Worm (Caenorhabditis elegans) whole organism, L4 larva: ENCODE measurements around the gene fut-3.

ENCODE experiments used
- F49E8.2 ChIP-seq: sonication (generic microtip); optimal IDR thresholded peaks from 2 replicates; lab custom pipeline; 2016; ENCODE audit warnings: missing compliant biosample characterization, mild to moderate bottlenecking, missing genetic modification characterization, borderline replicate concordance
- R02D3.7 ChIP-seq: fragments of 150-350 bp; sonication (generic microtip); optimal IDR thresholded peaks from 3 replicates; lab custom pipeline; 2014; ENCODE audit warnings: missing biosample characterization, missing genetic modification characterization
- T20F7.1 ChIP-seq: fragments of 200-800 bp; sonication (Bioruptor generic); optimal IDR thresholded peaks from 2 replicates; lab custom pipeline; 2018; ENCODE audit warnings: mild to moderate bottlenecking, missing genetic modification characterization, missing compliant biosample characterization
- Y48G9A.11 ChIP-seq: fragments of 200-800 bp; sonication (Bioruptor generic); IDR thresholded peaks from 2 replicates; pipeline ENCODE4 v1.3.6; 2022; ENCODE audit warnings: missing genetic modification reagents, missing genetic modification characterization, missing compliant biosample characterization
- Y5F2A.4 ChIP-seq: fragments of 200-800 bp; sonication (Bioruptor generic); optimal IDR thresholded peaks from 2 replicates; lab custom pipeline; 2018; ENCODE audit warnings: mild to moderate bottlenecking, missing genetic modification characterization, missing compliant biosample characterization
- Y75B8A.6 ChIP-seq: fragments of 200-800 bp; sonication (Bioruptor generic); IDR thresholded peaks from 2 replicates; pipeline ENCODE4 v1.3.6; 2022; ENCODE audit warnings: missing genetic modification reagents, missing genetic modification characterization, missing compliant biosample characterization
- aha-1 ChIP-seq: fragments of 150-350 bp; peaks from one replicate; lab custom pipeline; 2014; ENCODE audit warnings: missing biosample characterization, missing genetic modification characterization
- ama-1 ChIP-seq: fragments of 150-350 bp; optimal IDR thresholded peaks from 2 replicates; lab custom pipeline; 2014; ENCODE audit warnings: inconsistent platforms, mixed read lengths
- ceh-20 ChIP-seq: fragments of 200-800 bp; sonication (Bioruptor generic); IDR thresholded peaks from 2 replicates; pipeline ENCODE4 v1.3.6; 2022; ENCODE audit warnings: missing genetic modification reagents, missing genetic modification characterization, missing compliant biosample characterization
- ceh-28 ChIP-seq: fragments of 150-350 bp; optimal IDR thresholded peaks from 2 replicates; lab custom pipeline; 2014; ENCODE audit warnings: missing biosample characterization, missing genetic modification reagents, missing genetic modification characterization
- ceh-44 ChIP-seq: fragments of 200-800 bp; sonication (Bioruptor generic); IDR thresholded peaks from 2 replicates; pipeline ENCODE4 v1.3.6; 2022; ENCODE audit warnings: missing genetic modification reagents, missing genetic modification characterization, missing compliant biosample characterization
- dmd-8 ChIP-seq: fragments of 200-800 bp; sonication (Bioruptor generic); IDR thresholded peaks from 2 replicates; pipeline ENCODE4 v1.3.6; 2022; ENCODE audit warnings: missing genetic modification characterization, missing compliant biosample characterization
- dve-1 ChIP-seq: sonication (generic microtip); optimal IDR thresholded peaks from 2 replicates; lab custom pipeline; 2017; ENCODE audit warnings: antibody characterized with exemption, mild to moderate bottlenecking, missing genetic modification characterization, missing compliant biosample characterization; ENCODE audit not compliant: insufficient read depth
- fos-1 ChIP-seq: fragments of 150-350 bp; optimal IDR thresholded peaks from 2 replicates; lab custom pipeline; 2014; ENCODE audit warnings: missing biosample characterization, missing genetic modification characterization
- gei-8 ChIP-seq: fragments of 200-800 bp; sonication (Bioruptor generic); optimal IDR thresholded peaks from 2 replicates; lab custom pipeline; 2018; ENCODE audit warnings: mild to moderate bottlenecking, missing genetic modification characterization, missing compliant biosample characterization
- hlh-30 ChIP-seq: sonication (generic microtip); optimal IDR thresholded peaks from 2 replicates; lab custom pipeline; 2017; ENCODE audit warnings: antibody characterized with exemption, mild to moderate bottlenecking, missing genetic modification characterization, missing compliant biosample characterization; ENCODE audit not compliant: insufficient read depth
- jun-1 ChIP-seq: fragments of 150-350 bp; optimal IDR thresholded peaks from 2 replicates; lab custom pipeline; 2014; ENCODE audit warnings: missing biosample characterization, missing genetic modification reagents, missing genetic modification characterization
- lim-7 ChIP-seq: fragments of 200-800 bp; sonication (Bioruptor generic); IDR thresholded peaks from 2 replicates; pipeline ENCODE4 v1.3.6; 2022; ENCODE audit warnings: missing genetic modification characterization, missing compliant biosample characterization
- lin-15B ChIP-seq: fragments of 150-350 bp; sonication (generic microtip); optimal IDR thresholded peaks from 3 replicates; lab custom pipeline; 2014; ENCODE audit warnings: missing biosample characterization, missing genetic modification characterization
- lin-39 ChIP-seq: fragments of 150-350 bp; optimal IDR thresholded peaks from 2 replicates; lab custom pipeline; 2014; ENCODE audit warnings: missing biosample characterization, missing genetic modification reagents, missing genetic modification characterization
- lsy-2 ChIP-seq, 2 experiments: fragments of 150-350 bp in 1 of 2; sonication (generic microtip) in 1 of 2; optimal IDR thresholded peaks; 2 replicates each; lab custom pipeline; 2014 to 2017; ENCODE audit warnings: missing biosample characterization in 2 of 2, missing genetic modification characterization in 2 of 2
- madf-5 ChIP-seq, 2 experiments: fragments of 200-800 bp; sonication (Bioruptor generic); IDR thresholded peaks; 2 replicates each; pipeline ENCODE4 v1.3.6; 2022; ENCODE audit warnings: missing compliant biosample characterization in 2 of 2, missing genetic modification characterization in 2 of 2
- mep-1 ChIP-seq: fragments of 150-350 bp; sonication (generic microtip); optimal IDR thresholded peaks from 3 replicates; lab custom pipeline; 2014; ENCODE audit warnings: missing biosample characterization, missing genetic modification characterization
- mes-2 ChIP-seq: sonication (generic microtip); optimal IDR thresholded peaks from 2 replicates; lab custom pipeline; 2016; ENCODE audit warnings: missing genotype, mild to moderate bottlenecking, missing genetic modification characterization, missing compliant biosample characterization; ENCODE audit not compliant: poor library complexity, severe bottlenecking
- mxl-2 ChIP-seq: fragments of 200-800 bp; sonication (Bioruptor generic); conservative IDR thresholded peaks from 2 replicates; pipeline ENCODE4 v1.3.6; 2022; ENCODE audit warnings: missing genetic modification reagents, missing genetic modification characterization, missing compliant biosample characterization
- nhr-102 ChIP-seq: sonication (generic microtip); optimal IDR thresholded peaks from 2 replicates; lab custom pipeline; 2016; ENCODE audit warnings: mild to moderate bottlenecking, missing genetic modification characterization, moderate library complexity, missing compliant biosample characterization
- nhr-11 ChIP-seq: fragments of 150-350 bp; optimal IDR thresholded peaks from 2 replicates; lab custom pipeline; 2014; ENCODE audit warnings: missing biosample characterization, missing genetic modification characterization
- nhr-237 ChIP-seq: sonication (generic microtip); optimal IDR thresholded peaks from 2 replicates; lab custom pipeline; 2017; ENCODE audit warnings: missing biosample characterization, missing genetic modification characterization
- nhr-41 ChIP-seq: fragments of 200-800 bp; sonication (Bioruptor generic); IDR thresholded peaks from 2 replicates; pipeline ENCODE4 v1.3.6; 2022; ENCODE audit warnings: missing genetic modification reagents, missing genetic modification characterization, missing compliant biosample characterization
- nhr-6 ChIP-seq: fragments of 150-350 bp; optimal IDR thresholded peaks from 2 replicates; lab custom pipeline; 2014; ENCODE audit warnings: missing biosample characterization, missing genetic modification characterization
- nhr-76 ChIP-seq: fragments of 150-350 bp; optimal IDR thresholded peaks from 2 replicates; lab custom pipeline; 2014; ENCODE audit warnings: missing biosample characterization, missing genetic modification characterization
- nhr-77 ChIP-seq: fragments of 150-350 bp; optimal IDR thresholded peaks from 2 replicates; lab custom pipeline; 2014; ENCODE audit warnings: missing biosample characterization, missing genetic modification characterization
- pha-4 ChIP-seq, 2 experiments: fragments of 150-350 bp in 1 of 2; fragments of 200-800 bp in 1 of 2; sonication (Bioruptor generic) in 1 of 2; IDR thresholded peaks in 1 of 2; optimal IDR thresholded peaks in 1 of 2; 2 replicates each; pipeline versions ENCODE4 v1.3.6 to Lab custom; 2014 to 2022; ENCODE audit warnings: missing genetic modification characterization in 2 of 2, missing genetic modification reagents in 2 of 2, missing biosample characterization in 1 of 2, missing compliant biosample characterization in 1 of 2
- php-3 ChIP-seq: fragments of 200-800 bp; sonication (Bioruptor generic); IDR thresholded peaks from 2 replicates; pipeline ENCODE4 v1.3.6; 2022; ENCODE audit warnings: missing genetic modification reagents, missing genetic modification characterization, missing compliant biosample characterization
- rbr-2 ChIP-seq: sonication (generic microtip); optimal IDR thresholded peaks from 2 replicates; lab custom pipeline; 2016; ENCODE audit warnings: missing genotype, missing genetic modification characterization, missing compliant biosample characterization
- saeg-2 ChIP-seq: fragments of 200-800 bp; sonication (Bioruptor generic); IDR thresholded peaks from 2 replicates; pipeline ENCODE4 v1.3.6; 2022; ENCODE audit warnings: missing genetic modification reagents, missing genetic modification characterization, missing compliant biosample characterization
- sdz-12 ChIP-seq: fragments of 200-800 bp; sonication (Bioruptor generic); optimal IDR thresholded peaks from 2 replicates; lab custom pipeline; 2018; ENCODE audit warnings: mild to moderate bottlenecking, missing genetic modification characterization, missing compliant biosample characterization
- set-16 ChIP-seq: fragments of 200-800 bp; sonication (Bioruptor generic); IDR thresholded peaks from 2 replicates; pipeline ENCODE4 v1.3.6; 2022; ENCODE audit warnings: missing genetic modification reagents, missing genetic modification characterization, missing compliant biosample characterization
- snpc-4 ChIP-seq: fragments of 150-350 bp; optimal IDR thresholded peaks from 2 replicates; lab custom pipeline; 2014; ENCODE audit warnings: missing biosample characterization, missing genetic modification characterization
- tra-1 ChIP-seq: fragments of 200-800 bp; sonication (Bioruptor generic); IDR thresholded peaks from 2 replicates; pipeline ENCODE4 v1.3.6; 2022; ENCODE audit warnings: missing genetic modification reagents, missing genetic modification characterization, missing compliant biosample characterization
- unc-39 ChIP-seq: sonication (generic microtip); optimal IDR thresholded peaks from 2 replicates; lab custom pipeline; 2017; ENCODE audit warnings: missing biosample characterization, missing genetic modification characterization
- unc-62 ChIP-seq, 3 experiments: fragments of 150-350 bp in 1 of 3; sonication (generic microtip); optimal IDR thresholded peaks in 2 of 3; peaks in 1 of 3; 1 replicate in 1 of 3; 2 replicates in 2 of 3; lab custom pipeline; 2014 to 2017; ENCODE audit warnings: missing biosample characterization in 3 of 3, missing genetic modification characterization in 3 of 3, missing genetic modification reagents in 3 of 3, missing genotype in 1 of 3
- zag-1 ChIP-seq: fragments of 150-350 bp; optimal IDR thresholded peaks from 2 replicates; lab custom pipeline; 2014; ENCODE audit warnings: missing biosample characterization, missing genetic modification characterization
- zfp-2 ChIP-seq: sonication (generic microtip); optimal IDR thresholded peaks from 2 replicates; lab custom pipeline; 2016; ENCODE audit warnings: mild to moderate bottlenecking, missing genetic modification characterization, missing compliant biosample characterization
- zfp-3 ChIP-seq: fragments of 200-800 bp; sonication (Bioruptor generic); conservative IDR thresholded peaks from 2 replicates; pipeline ENCODE4 v1.3.6; 2022; ENCODE audit warnings: missing genetic modification reagents, missing genetic modification characterization, missing compliant biosample characterization
- zip-2 ChIP-seq: fragments of 150-350 bp; optimal IDR thresholded peaks from 2 replicates; lab custom pipeline; 2014; ENCODE audit warnings: missing biosample characterization, missing genetic modification characterization
- ztf-7 ChIP-seq: fragments of 150-350 bp; optimal IDR thresholded peaks from 2 replicates; lab custom pipeline; 2014; ENCODE audit warnings: missing biosample characterization, missing genetic modification characterization

The fut-3 gene

DNA sequence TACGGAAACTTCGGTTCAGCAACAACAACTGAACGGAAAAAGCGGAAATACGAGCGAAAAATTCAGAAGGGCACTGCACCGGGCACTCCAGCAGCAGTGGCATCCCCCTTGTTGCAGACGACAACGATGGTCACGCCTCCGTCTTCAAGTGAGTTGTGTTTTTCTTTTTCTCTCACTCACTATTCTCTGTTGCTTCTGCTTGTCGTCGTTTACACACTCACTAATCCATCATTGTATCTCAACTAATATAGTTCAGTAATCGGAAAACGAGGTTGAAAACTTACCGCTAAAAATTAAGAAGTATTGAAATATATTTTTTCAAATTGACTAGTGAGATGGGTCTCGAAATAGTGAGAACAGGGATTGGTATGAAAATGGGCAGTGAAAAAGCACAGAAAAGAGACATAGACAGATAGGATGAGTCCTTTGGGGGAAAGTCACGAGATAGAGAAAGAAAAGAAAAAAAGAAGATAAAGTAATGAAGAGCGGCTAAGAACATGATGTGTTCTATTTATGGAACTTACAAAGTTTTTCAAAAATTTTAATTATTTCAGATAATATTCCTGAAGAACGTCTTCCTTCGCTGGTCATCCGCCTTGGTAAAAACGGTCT, 3.7 kb upstream of the fut-3 start:
- TF ChIP-seq sdz-12 (GFP tag; lab: Kevin White, UChicago), result peak; percentile 5
- TF ChIP-seq ceh-28 (tag; lab: Kevin White, UChicago), result no peak
- peak in 1 of 2 experiments; percentile 50 for TF ChIP-seq lsy-2 (tag; optimal IDR thresholded peaks at IDR 0.05; lab: Kevin White, UChicago)
- TF ChIP-seq jun-1 (tag; lab: Kevin White, UChicago), result no peak
- peak; percentile 70 for TF ChIP-seq aha-1
- no peak for TF ChIP-seq ceh-20 (GFP tag; lab: Robert Waterston, UW)
- TF ChIP-seq Y75B8A.6 (GFP tag; lab: Robert Waterston, UW), result no peak
- no peak for TF ChIP-seq dve-1
- TF ChIP-seq Y48G9A.11, result 0 out of 2 replicates have a peak, but pooled peaks have one; percentile 37
- TF ChIP-seq hlh-30, result peak; percentile 73
- TF ChIP-seq zfp-2 (tag; lab: Kevin White, UChicago), result no peak
- no peak for TF ChIP-seq mxl-2 (GFP tag; lab: Robert Waterston, UW)
- TF ChIP-seq saeg-2 (GFP tag; lab: Robert Waterston, UW), result no peak
- TF ChIP-seq mes-2 (tag; lab: Kevin White, UChicago), result no peak
- TF ChIP-seq unc-62 (GFP tag; optimal IDR thresholded peaks at IDR 0.05 in 1 of 2; lab: Kevin White, UChicago), result peak in 1 of 2 experiments; percentile 91
- no peak for TF ChIP-seq unc-62 (tag; optimal IDR thresholded peaks at IDR 0.05; lab: Kevin White, UChicago)
- no peak for TF ChIP-seq gei-8 (GFP tag; lab: Kevin White, UChicago)
- no peak for TF ChIP-seq lin-39 (tag; lab: Kevin White, UChicago)
- TF ChIP-seq dmd-8 (GFP tag; lab: Robert Waterston, UW), result no peak
- no peak for TF ChIP-seq ztf-7 (tag; lab: Kevin White, UChicago)
- TF ChIP-seq unc-39 (tag; lab: Kevin White, UChicago), result no peak
- TF ChIP-seq mep-1 (tag; lab: Kevin White, UChicago), result peak; percentile 8
- TF ChIP-seq lin-15B (tag; lab: Kevin White, UChicago), result no peak
- TF ChIP-seq madf-5 (GFP tag; IDR thresholded peaks at IDR 0.05; lab: Robert Waterston, UW), result no peak
- no peak for TF ChIP-seq set-16
- TF ChIP-seq tra-1 (GFP tag; lab: Robert Waterston, UW), result no peak
- peak; percentile 13 for TF ChIP-seq rbr-2 (tag; lab: Kevin White, UChicago)
- TF ChIP-seq snpc-4, result no peak

DNA sequence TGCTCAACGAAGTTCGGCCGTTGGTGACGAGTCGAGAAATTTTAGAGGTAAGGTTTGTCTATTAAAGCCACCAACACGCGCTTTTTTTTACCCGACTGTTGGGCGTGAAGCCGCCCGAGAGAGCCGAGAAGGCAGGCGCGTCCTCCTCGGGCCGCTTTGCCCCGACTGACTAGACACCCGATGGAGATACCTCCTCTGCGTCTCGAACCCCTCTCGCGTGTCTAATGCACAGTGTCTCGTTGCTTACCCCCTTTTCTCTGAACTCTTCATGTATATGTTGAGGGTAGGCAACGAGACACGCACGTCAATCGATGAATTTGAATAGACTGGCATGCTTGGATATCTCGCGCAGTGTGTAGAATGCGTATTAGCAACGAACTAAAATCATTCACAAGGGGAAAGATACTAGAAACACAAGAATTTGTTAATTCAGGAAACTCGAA, 2.2 kb upstream of the fut-3 start:
- TF ChIP-seq unc-39 (tag; lab: Kevin White, UChicago) (no peak), nhr-77 (peak; percentile 79), ama-1 (lab: Kevin White, UChicago) (peak; percentile 100), zfp-3 (peak; percentile 98), Y5F2A.4 (GFP tag; lab: Kevin White, UChicago) (peak; percentile 81), pha-4 (GFP tag; IDR thresholded peaks at IDR 0.05; lab: Robert Waterston, UW) (peak; percentile 98), pha-4 (tag; optimal IDR thresholded peaks at IDR 0.05; lab: Kevin White, UChicago) (no peak), nhr-11 (tag; lab: Kevin White, UChicago) (peak; percentile 81), zip-2 (tag; lab: Kevin White, UChicago) (no peak), nhr-41 (GFP tag; lab: Robert Waterston, UW) (peak; percentile 95), dmd-8 (GFP tag; lab: Robert Waterston, UW) (peak; percentile 98), lim-7 (peak; percentile 95), T20F7.1 (peak; percentile 82), nhr-76 (no peak), F49E8.2 (tag; lab: Kevin White, UChicago) (peak; percentile 88), ceh-44 (GFP tag; lab: Robert Waterston, UW) (peak; percentile 34; the same call in 1 of the 2 replicates), nhr-237 (peak; percentile 42), mes-2 (tag; lab: Kevin White, UChicago) (peak; percentile 86), Y48G9A.11 (peak; percentile 95), fos-1 (tag; lab: Kevin White, UChicago) (no peak), Y75B8A.6 (GFP tag; lab: Robert Waterston, UW) (peak; percentile 98), tra-1 (GFP tag; lab: Robert Waterston, UW) (peak; percentile 97), ztf-7 (tag; lab: Kevin White, UChicago) (peak; percentile 9), nhr-102 (peak; percentile 70), lin-15B (tag; lab: Kevin White, UChicago) (no peak), R02D3.7 (tag; lab: Kevin White, UChicago) (no peak), php-3 (GFP tag; lab: Robert Waterston, UW) (peak; percentile 90), nhr-6 (tag; lab: Kevin White, UChicago) (peak; percentile 40), zag-1 (tag; lab: Kevin White, UChicago) (peak; percentile 44), lsy-2 (tag; optimal IDR thresholded peaks at IDR 0.05; lab: Kevin White, UChicago) (peak; percentile 86 to 89), sdz-12 (GFP tag; lab: Kevin White, UChicago) (peak; percentile 100)
